Worm (Caenorhabditis elegans): ENCODE results near the gene acn-1.

- no peak for TF ChIP-seq ama-1 (optimal IDR thresholded peaks at IDR 0.05)
- no peak for TF ChIP-seq ceh-82 (tag; optimal IDR thresholded peaks at IDR 0.05)
- no peak for TF ChIP-seq fos-1 (tag; optimal IDR thresholded peaks at IDR 0.05)
- no peak for TF ChIP-seq lsy-2 (tag; optimal IDR thresholded peaks at IDR 0.05)
- no peak for TF ChIP-seq egl-27 (tag; optimal IDR thresholded peaks at IDR 0.05)
- no peak for TF ChIP-seq skn-1 (tag; optimal IDR thresholded peaks at IDR 0.05)
- TF ChIP-seq nhr-21 (tag; optimal IDR thresholded peaks at IDR 0.05) = no peak
Observed at ce11 chrX:5116180-5116579, 19.3 kb upstream of the acn-1 start.

Data from whole organism, L2 larva.